Worm (Caenorhabditis elegans): Measurements from ENCODE around the gene ceh-33.

ceh-33 gene

DNA sequence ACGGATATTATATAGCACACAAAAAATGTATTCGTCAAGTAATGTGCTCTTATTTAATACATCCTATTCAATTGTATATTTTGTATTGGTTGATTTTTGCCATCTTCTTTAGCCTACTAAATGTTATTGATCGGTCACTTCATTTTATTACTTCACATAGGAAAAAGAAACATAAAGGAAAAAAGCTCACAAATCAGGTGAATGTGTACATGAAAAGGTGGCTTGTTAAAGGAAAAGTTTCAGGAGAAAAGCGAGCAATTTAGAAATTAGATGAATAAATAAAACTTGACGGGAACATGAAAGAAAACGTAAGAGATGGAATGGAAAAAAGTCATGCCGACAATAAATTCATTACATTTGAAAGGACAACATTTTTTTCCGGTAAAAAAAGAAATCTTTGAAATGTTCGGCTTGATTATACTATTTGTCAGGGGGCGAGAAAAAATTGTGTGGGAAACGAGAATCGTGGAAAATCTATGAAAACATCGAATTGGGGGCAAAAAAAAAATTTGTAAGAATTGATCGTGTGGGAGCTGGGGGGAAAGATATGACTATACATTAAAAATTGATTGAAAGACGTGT lies 48.9 kb downstream of the ceh-33 start (continued):
- no peak for TF ChIP-seq hmg-20 (GFP tag; IDR thresholded peaks at IDR 0.05)
- TF ChIP-seq aptf-2 (GFP tag; conservative IDR thresholded peaks at IDR 0.05): no peak
- peak in 1 of 2 experiments; percentile 29 for TF ChIP-seq rec-8 (tag; optimal IDR thresholded peaks at IDR 0.05)
- peak; percentile 52 for TF ChIP-seq athp-1 (tag; optimal IDR thresholded peaks at IDR 0.05)
- TF ChIP-seq pha-4 (tag; optimal IDR thresholded peaks at IDR 0.05): no peak

DNA sequence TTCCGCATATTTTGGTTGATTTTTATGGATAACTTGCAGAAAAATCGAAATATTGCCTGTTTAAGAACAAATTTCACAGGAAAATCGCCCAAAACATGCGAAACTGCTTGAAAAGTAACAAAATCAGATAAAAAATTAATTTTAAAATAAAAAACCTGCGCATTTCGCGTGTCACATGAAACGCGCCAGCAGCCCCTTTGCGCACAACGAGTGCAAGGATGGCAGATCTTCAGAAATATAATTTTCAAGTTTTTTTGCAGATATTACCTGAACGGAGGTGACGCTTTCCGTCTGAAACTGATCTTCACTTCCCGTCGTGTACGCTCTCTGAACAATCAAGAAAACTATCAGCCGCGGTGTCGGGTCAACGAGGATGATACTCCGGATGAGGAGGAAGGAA lies 49.5 kb downstream of the ceh-33 start:
- no peak for TF ChIP-seq lsy-27 (tag; optimal IDR thresholded peaks at IDR 0.05; ENCODE audit: borderline replicate concordance, insufficient read depth)
- no peak for TF ChIP-seq Y56A3A.18 (GFP tag; IDR thresholded peaks at IDR 0.05)
- no peak for TF ChIP-seq hlh-12 (tag; optimal IDR thresholded peaks at IDR 0.05)
- no peak for TF ChIP-seq egl-44 (GFP tag; IDR thresholded peaks at IDR 0.05)
- TF ChIP-seq madf-6 (GFP tag; IDR thresholded peaks at IDR 0.05): peak; percentile 31; the same call in 1 of the 2 replicates
- TF ChIP-seq bed-2 (GFP tag; IDR thresholded peaks at IDR 0.05): no peak
- TF ChIP-seq B0019.2 (GFP tag; conservative IDR thresholded peaks at IDR 0.05): no peak
- no peak for TF ChIP-seq attf-3 (GFP tag; conservative IDR thresholded peaks at IDR 0.05)
- TF ChIP-seq tbp1 (GFP tag; optimal IDR thresholded peaks at IDR 0.05): no peak
- no peak for TF ChIP-seq zfh-2 (GFP tag; conservative IDR thresholded peaks at IDR 0.05)
- TF ChIP-seq aptf-2 (GFP tag; conservative IDR thresholded peaks at IDR 0.05): no peak
- TF ChIP-seq ceh-79 (tag; optimal IDR thresholded peaks at IDR 0.05): no peak
- 0 out of 2 replicates have a peak, but pooled peaks have one; percentile 16 for TF ChIP-seq D2030.7 (GFP tag; IDR thresholded peaks at IDR 0.05)
- no peak for TF ChIP-seq hrde-1 (tag; optimal IDR thresholded peaks at IDR 0.05; ENCODE audit: borderline replicate concordance)
- TF ChIP-seq mel-28 (tag; optimal IDR thresholded peaks at IDR 0.05; ENCODE audit: borderline replicate concordance): no peak
- no peak for TF ChIP-seq nhr-120 (GFP tag; IDR thresholded peaks at IDR 0.05)
- TF ChIP-seq B0261.1 (tag; optimal IDR thresholded peaks at IDR 0.05): no peak
- TF ChIP-seq chd-7 (tag; optimal IDR thresholded peaks at IDR 0.05): no peak
- no peak for TF ChIP-seq unc-62 (GFP tag; optimal IDR thresholded peaks at IDR 0.05)
- no peak for TF ChIP-seq K12H6.12 (tag; optimal IDR thresholded peaks at IDR 0.05)
- TF ChIP-seq sptf-2 (GFP tag; optimal IDR thresholded peaks at IDR 0.05): no peak
- no peak for TF ChIP-seq lin-26 (GFP tag; IDR thresholded peaks at IDR 0.05)
- no peak for TF ChIP-seq hsf-1 (GFP tag; IDR thresholded peaks at IDR 0.05)
- TF ChIP-seq ceh-58 (GFP tag; IDR thresholded peaks at IDR 0.05): no peak
- no peak for TF ChIP-seq ztf-26 (tag; optimal IDR thresholded peaks at IDR 0.05)
- TF ChIP-seq nhr-90 (tag; optimal IDR thresholded peaks at IDR 0.05): no peak
- TF ChIP-seq F33H1.4 (GFP tag; IDR thresholded peaks at IDR 0.05): peak; percentile 19; the same call in 1 of the 2 replicates
- no peak for TF ChIP-seq mxl-1 (tag; optimal IDR thresholded peaks at IDR 0.05)
- TF ChIP-seq ceh-27 (GFP tag; optimal IDR thresholded peaks at IDR 0.05): no peak
- TF ChIP-seq dpff-1 (tag; optimal IDR thresholded peaks at IDR 0.05): no peak
- no peak for TF ChIP-seq C06A6.2 (GFP tag; conservative IDR thresholded peaks at IDR 0.05)
- TF ChIP-seq cebp-1 (GFP tag; IDR thresholded peaks at IDR 0.05): no peak
- peak; percentile 36 for TF ChIP-seq cebp-1 (tag; optimal IDR thresholded peaks at IDR 0.05)
- TF ChIP-seq dpl-1 (GFP tag; optimal IDR thresholded peaks at IDR 0.05): no peak
- TF ChIP-seq bed-1 (GFP tag; IDR thresholded peaks at IDR 0.05): no peak
- TF ChIP-seq ztf-22 (GFP tag; optimal IDR thresholded peaks at IDR 0.05): no peak
- TF ChIP-seq Y53F4B.3 (GFP tag; IDR thresholded peaks at IDR 0.05): no peak
- TF ChIP-seq hmg-20 (GFP tag; IDR thresholded peaks at IDR 0.05): no peak
- peak; percentile 15 for TF ChIP-seq lsl-1 (GFP tag; optimal IDR thresholded peaks at IDR 0.05)
- no peak for TF ChIP-seq sdz-38 (tag; optimal IDR thresholded peaks at IDR 0.05)
- TF ChIP-seq zim-3 (tag; optimal IDR thresholded peaks at IDR 0.05): no peak
- TF ChIP-seq F23B12.7 (tag; optimal IDR thresholded peaks at IDR 0.05; ENCODE audit: insufficient read depth): peak; percentile 9
- peak; percentile 72 for TF ChIP-seq dox-1 (GFP tag; IDR thresholded peaks at IDR 0.05)
